Worm (Caenorhabditis elegans) whole organism, L3 larva: Measurements from ENCODE around the gene sec-61.B.

Experiments used
- R02D3.7 ChIP-seq: fragments of 150-350 bp; optimal IDR thresholded peaks from 2 replicates; lab custom pipeline; 2014; ENCODE audit warnings: missing biosample characterization, missing genetic modification characterization
- ZK546.5 ChIP-seq: sonication (generic microtip); optimal IDR thresholded peaks from 2 replicates; lab custom pipeline; 2017; ENCODE audit warnings: missing biosample characterization, missing genetic modification characterization
- aly-2 ChIP-seq: fragments of 150-350 bp; optimal IDR thresholded peaks from 2 replicates; lab custom pipeline; 2014; ENCODE audit warnings: missing biosample characterization, missing genetic modification characterization
- ama-1 ChIP-seq: fragments of 150-350 bp; optimal IDR thresholded peaks from 2 replicates; lab custom pipeline; 2018
- ceh-16 ChIP-seq: sonication (generic microtip); optimal IDR thresholded peaks from 2 replicates; lab custom pipeline; 2017; ENCODE audit warnings: missing biosample characterization, missing genetic modification characterization
- ceh-82 ChIP-seq: fragments of 150-350 bp; optimal IDR thresholded peaks from 2 replicates; lab custom pipeline; 2014; ENCODE audit warnings: missing biosample characterization, missing genetic modification characterization
- ceh-9 ChIP-seq: sonication (generic microtip); optimal IDR thresholded peaks from 2 replicates; lab custom pipeline; 2018; ENCODE audit warnings: missing biosample characterization, missing genetic modification characterization
- egl-5 ChIP-seq: fragments of 150-350 bp; optimal IDR thresholded peaks from 2 replicates; lab custom pipeline; 2017; ENCODE audit warnings: missing biosample characterization, missing genetic modification reagents, missing genetic modification characterization, inconsistent platforms
- elt-2 ChIP-seq: sonication (generic microtip); optimal IDR thresholded peaks from 2 replicates; lab custom pipeline; 2016; ENCODE audit warnings: missing genetic modification reagents, mild to moderate bottlenecking, missing genetic modification characterization, missing compliant biosample characterization
- elt-3 ChIP-seq, 3 experiments: fragments of 150-350 bp in 1 of 3; sonication (generic microtip) in 2 of 3; optimal IDR thresholded peaks; 2 replicates in 2 of 3; 4 replicates in 1 of 3; lab custom pipeline; 2014 to 2017; ENCODE audit warnings: missing biosample characterization in 3 of 3, missing genetic modification characterization in 3 of 3
- eor-1 ChIP-seq, 2 experiments: fragments of 150-350 bp; optimal IDR thresholded peaks; 2 replicates each; lab custom pipeline; 2014 to 2018; ENCODE audit warnings: missing biosample characterization in 2 of 2, missing genetic modification characterization in 2 of 2
- fkh-10 ChIP-seq: sonication (generic microtip); optimal IDR thresholded peaks from 2 replicates; lab custom pipeline; 2017; ENCODE audit warnings: missing biosample characterization, missing genetic modification reagents, missing genetic modification characterization
- fkh-2 ChIP-seq: fragments of 150-350 bp; optimal IDR thresholded peaks from 2 replicates; lab custom pipeline; 2014; ENCODE audit warnings: missing biosample characterization, missing genetic modification reagents, missing genetic modification characterization
- fos-1 ChIP-seq: fragments of 150-350 bp; optimal IDR thresholded peaks from 2 replicates; lab custom pipeline; 2014; ENCODE audit warnings: missing biosample characterization, missing genetic modification characterization
- jun-1 ChIP-seq: fragments of 150-350 bp; optimal IDR thresholded peaks from 2 replicates; lab custom pipeline; 2014; ENCODE audit warnings: missing biosample characterization, missing genetic modification reagents, missing genetic modification characterization
- lin-15B ChIP-seq: fragments of 150-350 bp; optimal IDR thresholded peaks from 2 replicates; lab custom pipeline; 2014; ENCODE audit warnings: missing biosample characterization, missing genetic modification characterization
- lin-39 ChIP-seq: fragments of 150-350 bp; optimal IDR thresholded peaks from 2 replicates; lab custom pipeline; 2018; ENCODE audit warnings: missing biosample characterization, missing genetic modification reagents, missing genetic modification characterization
- lsy-12 ChIP-seq: sonication (generic microtip); optimal IDR thresholded peaks from 2 replicates; lab custom pipeline; 2016; ENCODE audit warnings: mild to moderate bottlenecking, missing genetic modification characterization, missing compliant biosample characterization
- mml-1 ChIP-seq: fragments of 150-350 bp; sonication (generic microtip); optimal IDR thresholded peaks from 3 replicates; lab custom pipeline; 2014; ENCODE audit warnings: missing biosample characterization, missing genetic modification characterization
- nfya-1 ChIP-seq: sonication (generic microtip); optimal IDR thresholded peaks from 2 replicates; lab custom pipeline; 2017; ENCODE audit warnings: missing genetic modification characterization, mild to moderate bottlenecking, missing compliant biosample characterization, antibody characterized with exemption, moderate library complexity; ENCODE audit not compliant: insufficient read depth
- nhr-28 ChIP-seq: fragments of 150-350 bp; optimal IDR thresholded peaks from 2 replicates; lab custom pipeline; 2014; ENCODE audit warnings: missing biosample characterization, missing genetic modification characterization
- nhr-43 ChIP-seq: sonication (generic microtip); optimal IDR thresholded peaks from 2 replicates; lab custom pipeline; 2016; ENCODE audit warnings: mild to moderate bottlenecking, missing genetic modification characterization, missing compliant biosample characterization; ENCODE audit not compliant: poor library complexity, severe bottlenecking
- nhr-67 ChIP-seq: fragments of 150-350 bp; optimal IDR thresholded peaks from 2 replicates; lab custom pipeline; 2014; ENCODE audit warnings: missing biosample characterization, missing genetic modification characterization
- nhr-76 ChIP-seq: fragments of 150-350 bp; sonication (generic microtip); optimal IDR thresholded peaks from 5 replicates; lab custom pipeline; 2014; ENCODE audit warnings: missing biosample characterization, missing genetic modification characterization
- nhr-77 ChIP-seq: fragments of 150-350 bp; optimal IDR thresholded peaks from 2 replicates; lab custom pipeline; 2014; ENCODE audit warnings: missing biosample characterization, missing genetic modification characterization
- pha-4 ChIP-seq: fragments of 150-350 bp; optimal IDR thresholded peaks from 2 replicates; lab custom pipeline; 2014; ENCODE audit warnings: missing biosample characterization, missing genetic modification reagents, missing genetic modification characterization
- pqm-1 ChIP-seq: fragments of 150-350 bp; optimal IDR thresholded peaks from 2 replicates; lab custom pipeline; 2017; ENCODE audit warnings: missing biosample characterization, missing genetic modification characterization, inconsistent platforms
- sea-2 ChIP-seq: fragments of 150-350 bp; sonication (generic microtip); optimal IDR thresholded peaks from 4 replicates; lab custom pipeline; 2014; ENCODE audit warnings: missing biosample characterization, missing genetic modification reagents, missing genetic modification characterization
- skn-1 ChIP-seq: fragments of 150-350 bp; optimal IDR thresholded peaks from 2 replicates; lab custom pipeline; 2014; ENCODE audit warnings: missing biosample characterization, missing genetic modification characterization
- tbx-2 ChIP-seq: sonication (generic microtip); optimal IDR thresholded peaks from 2 replicates; lab custom pipeline; 2016; ENCODE audit warnings: mild to moderate bottlenecking, missing genetic modification characterization, missing compliant biosample characterization
- unc-39 ChIP-seq: sonication (generic microtip); optimal IDR thresholded peaks from 4 replicates; lab custom pipeline; 2017; ENCODE audit warnings: missing biosample characterization, missing genetic modification characterization
- unc-62 ChIP-seq: fragments of 150-350 bp; sonication (generic microtip); optimal IDR thresholded peaks from 4 replicates; lab custom pipeline; 2014; ENCODE audit warnings: missing biosample characterization, missing genetic modification reagents, missing genetic modification characterization
- zag-1 ChIP-seq: fragments of 150-350 bp; optimal IDR thresholded peaks from 2 replicates; lab custom pipeline; 2014; ENCODE audit warnings: missing biosample characterization, missing genetic modification characterization
- ztf-11 ChIP-seq: fragments of 150-350 bp; optimal IDR thresholded peaks from 2 replicates; lab custom pipeline; 2014; ENCODE audit warnings: missing biosample characterization, missing genetic modification characterization
- ztf-4 ChIP-seq: fragments of 150-350 bp; optimal IDR thresholded peaks from 2 replicates; lab custom pipeline; 2014; ENCODE audit warnings: missing biosample characterization, missing genetic modification characterization

Gene sec-61.B

ce11 chrIV:2387970-2388705, at the start of gene sec-61.B:
TSS of gene sec-61.B (minus strand) at chrIV:2388675.
- TF ChIP-seq pha-4 (peak; percentile 20), lin-15B (tag; lab: Kevin White, UChicago) (peak; percentile 24), nhr-67 (tag; lab: Kevin White, UChicago) (no peak), nhr-77 (no peak), nfya-1 (tag; lab: Kevin White, UChicago) (peak; percentile 14)

- TF ChIP-seq elt-3 (tag; optimal IDR thresholded peaks at IDR 0.05; lab: Kevin White, UChicago) (no peak), pqm-1 (tag; lab: Kevin White, UChicago) (no peak), aly-2 (tag; lab: Kevin White, UChicago) (no peak), fos-1 (no peak), unc-62 (GFP tag; lab: Kevin White, UChicago) (no peak), eor-1 (tag; optimal IDR thresholded peaks at IDR 0.05; lab: Kevin White, UChicago) (no peak), fkh-2 (tag; lab: Kevin White, UChicago) (no peak), sea-2 (GFP tag; lab: Kevin White, UChicago) (no peak), lin-39 (no peak), mml-1 (tag; lab: Kevin White, UChicago) (no peak), ceh-82 (no peak), zag-1 (tag; lab: Kevin White, UChicago) (no peak), lin-15B (tag; lab: Kevin White, UChicago) (no peak), lsy-12 (tag; lab: Kevin White, UChicago) (no peak), tbx-2 (tag; lab: Kevin White, UChicago) (no peak), ceh-16 (no peak), ztf-4 (tag; lab: Kevin White, UChicago) (no peak), ceh-9 (tag; lab: Kevin White, UChicago) (no peak), ztf-11 (tag; lab: Kevin White, UChicago) (no peak), ama-1 (no peak)
- TF ChIP-seq, all 47 proteins: peak for 0
Measured at ce11 chrIV:2434366-2434765, 45.9 kb upstream of the sec-61.B start.

- TF ChIP-seq nhr-76 (tag; lab: Kevin White, UChicago) (no peak), nhr-43 (tag; lab: Kevin White, UChicago) (no peak), nhr-28 (no peak), ceh-16 (no peak), fos-1 (no peak), fkh-10 (GFP tag; lab: Kevin White, UChicago) (no peak), jun-1 (tag; lab: Kevin White, UChicago) (no peak), eor-1 (tag; optimal IDR thresholded peaks at IDR 0.05; lab: Kevin White, UChicago) (no peak), ZK546.5 (no peak), ztf-4 (tag; lab: Kevin White, UChicago) (no peak), nfya-1 (tag; lab: Kevin White, UChicago) (no peak), unc-39 (tag; lab: Kevin White, UChicago) (no peak), R02D3.7 (tag; lab: Kevin White, UChicago) (no peak)
Measured at ce11 chrIV:2432693-2433092, 44.2 kb upstream of the sec-61.B start, which contains the start of gene C45G7.4. TSS of gene C45G7.4 (plus strand) at chrIV:2432993.

DNA sequence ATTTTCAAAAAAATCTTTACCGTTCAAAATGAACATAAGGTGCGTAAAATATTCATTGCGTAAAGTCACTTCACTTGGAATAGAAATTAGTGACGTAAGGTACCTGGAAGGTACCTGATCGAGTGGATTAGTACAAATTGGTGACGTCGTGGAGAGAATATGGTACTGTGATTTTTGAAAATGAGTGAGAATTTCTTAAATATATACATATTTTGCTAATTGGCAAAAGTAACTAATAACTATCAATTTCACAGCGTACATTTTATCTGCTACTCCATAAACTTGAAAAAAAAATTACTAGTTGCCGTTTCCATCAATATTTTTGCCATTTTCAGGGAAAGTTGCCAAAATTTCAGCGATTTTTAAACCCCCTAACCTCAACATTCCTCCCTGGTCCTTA, 28.3 kb upstream of the sec-61.B start:
- TF ChIP-seq fkh-10 (GFP tag; lab: Kevin White, UChicago), result no peak
- TF ChIP-seq ztf-4 (tag; lab: Kevin White, UChicago), result no peak
- TF ChIP-seq skn-1 (tag; lab: Kevin White, UChicago), result no peak
- TF ChIP-seq zag-1 (tag; lab: Kevin White, UChicago), result no peak

- TF ChIP-seq egl-5 (tag; lab: Kevin White, UChicago), result no peak
- TF ChIP-seq elt-3 (tag; optimal IDR thresholded peaks at IDR 0.05; lab: Kevin White, UChicago), result no peak
- peak; percentile 89 for TF ChIP-seq skn-1 (tag; lab: Kevin White, UChicago)
- TF ChIP-seq elt-2 (tag; lab: Kevin White, UChicago), result peak; percentile 60
Measured at ce11 chrIV:2412370-2412962, 24.0 kb upstream of the sec-61.B start, which contains the start of gene Y38F2AR.12. TSS of gene Y38F2AR.12 (minus strand) at chrIV:2412420.
